Comparison of ENCODE assay signal across 1 worm cellular context in genomic region chrV:16793312-16793711, ce11.
TF ChIP-seq lines count a peak whose summit lies in the region.

No protein-coding gene starts in this region.

TF ChIP-seq in whole organism, young adult, 124 proteins besides CTCF, POLR2A, EP300 and RAD21 (continued from another document):
- TF ChIP-seq hmg-20 (GFP tag; IDR thresholded peaks at IDR 0.05; lab: Robert Waterston, UW), result no peak
- TF ChIP-seq F57C9.4 (tag; optimal IDR thresholded peaks at IDR 0.05; lab: Kevin White, UChicago), result no peak
- no peak for TF ChIP-seq mel-28 (tag; optimal IDR thresholded peaks at IDR 0.05; lab: Kevin White, UChicago; ENCODE audit: borderline replicate concordance)
- TF ChIP-seq ceh-27 (GFP tag; optimal IDR thresholded peaks at IDR 0.05; lab: Kevin White, UChicago), result no peak
- TF ChIP-seq Y95B8A.8 (GFP tag; IDR thresholded peaks at IDR 0.05; lab: Robert Waterston, UW), result no peak
- TF ChIP-seq K11D2.4 (GFP tag; IDR thresholded peaks at IDR 0.05; lab: Robert Waterston, UW), result no peak
- no peak for TF ChIP-seq hmg-1.2 (GFP tag; IDR thresholded peaks at IDR 0.05; lab: Robert Waterston, UW)
- TF ChIP-seq F23B12.7 (tag; optimal IDR thresholded peaks at IDR 0.05; lab: Kevin White, UChicago; ENCODE audit: insufficient read depth), result no peak
- TF ChIP-seq unc-130 (GFP tag; optimal IDR thresholded peaks at IDR 0.05; lab: Kevin White, UChicago), result no peak
- TF ChIP-seq attf-5 (GFP tag; optimal IDR thresholded peaks at IDR 0.05; lab: Kevin White, UChicago), result no peak
- TF ChIP-seq aptf-3 (GFP tag; IDR thresholded peaks at IDR 0.05; lab: Robert Waterston, UW), result no peak
- peak; percentile 43; the same call in 1 of the 2 replicates for TF ChIP-seq attf-6 (GFP tag; IDR thresholded peaks at IDR 0.05; lab: Robert Waterston, UW)
- no peak for TF ChIP-seq egl-44 (GFP tag; IDR thresholded peaks at IDR 0.05; lab: Robert Waterston, UW)
- no peak for TF ChIP-seq Y56A3A.18 (GFP tag; IDR thresholded peaks at IDR 0.05; lab: Robert Waterston, UW)
- no peak for TF ChIP-seq bed-2 (GFP tag; IDR thresholded peaks at IDR 0.05; lab: Robert Waterston, UW)
- TF ChIP-seq madf-10 (tag; optimal IDR thresholded peaks at IDR 0.05; lab: Kevin White, UChicago), result no peak
- TF ChIP-seq ama-1 (optimal IDR thresholded peaks at IDR 0.05; lab: Kevin White, UChicago), result no peak
- no peak for TF ChIP-seq ama-1 (GFP tag; optimal IDR thresholded peaks at IDR 0.05; lab: Kevin White, UChicago)
- no peak for TF ChIP-seq T26A5.8 (tag; optimal IDR thresholded peaks at IDR 0.05; lab: Kevin White, UChicago)
- TF ChIP-seq ceh-79 (tag; optimal IDR thresholded peaks at IDR 0.05; lab: Kevin White, UChicago), result no peak
- TF ChIP-seq zfh-2 (GFP tag; conservative IDR thresholded peaks at IDR 0.05; lab: Robert Waterston, UW), result no peak
- no peak for TF ChIP-seq lin-35 (GFP tag; optimal IDR thresholded peaks at IDR 0.05; lab: Kevin White, UChicago)
- no peak for TF ChIP-seq akir-1 (GFP tag; optimal IDR thresholded peaks at IDR 0.05; lab: Kevin White, UChicago)
- no peak for TF ChIP-seq lir-1 (GFP tag; conservative IDR thresholded peaks at IDR 0.05; lab: Robert Waterston, UW)
